Worm (Caenorhabditis elegans): ENCODE data around the gene htp-2.

The htp-2 gene

ce11 chrIV:6443018-6443417, 23.7 kb downstream of the htp-2 start:
- TF ChIP-seq flt-1 (GFP tag; IDR thresholded peaks at IDR 0.05), result no peak
- no peak for TF ChIP-seq ztf-23 (GFP tag; IDR thresholded peaks at IDR 0.05)
- no peak for TF ChIP-seq med-1 (GFP tag; optimal IDR thresholded peaks at IDR 0.05; ENCODE audit: insufficient read depth)
- TF ChIP-seq ztf-29 (GFP tag; IDR thresholded peaks at IDR 0.05), result no peak
- TF ChIP-seq tab-1 (GFP tag; IDR thresholded peaks at IDR 0.05), result no peak
- TF ChIP-seq ref-1 (GFP tag; conservative IDR thresholded peaks at IDR 0.05), result no peak
- TF ChIP-seq cog-1 (tag; optimal IDR thresholded peaks at IDR 0.05), result no peak
- TF ChIP-seq T22C8.4 (GFP tag; IDR thresholded peaks at IDR 0.05), result no peak
- no peak for TF ChIP-seq klf-2 (GFP tag; conservative IDR thresholded peaks at IDR 0.05)

ce11 chrIV:6457472-6457871, 38.1 kb downstream of the htp-2 start, which contains the start of gene lgc-10:
Gene lgc-10 (minus strand): TSS chrIV:6457572.
- no peak for TF ChIP-seq ref-1 (GFP tag; conservative IDR thresholded peaks at IDR 0.05)
- no peak for TF ChIP-seq flt-1 (GFP tag; IDR thresholded peaks at IDR 0.05)
- TF ChIP-seq ztf-29 (GFP tag; IDR thresholded peaks at IDR 0.05), result no peak
- no peak for TF ChIP-seq T22C8.4 (GFP tag; IDR thresholded peaks at IDR 0.05)
- TF ChIP-seq cog-1 (tag; optimal IDR thresholded peaks at IDR 0.05), result no peak
- no peak for TF ChIP-seq klf-2 (GFP tag; conservative IDR thresholded peaks at IDR 0.05)
- TF ChIP-seq ztf-23 (GFP tag; IDR thresholded peaks at IDR 0.05), result no peak
- no peak for TF ChIP-seq med-1 (GFP tag; optimal IDR thresholded peaks at IDR 0.05; ENCODE audit: insufficient read depth)
- no peak for TF ChIP-seq tab-1 (GFP tag; IDR thresholded peaks at IDR 0.05)

ce11 chrIV:6460596-6460995, 41.3 kb downstream of the htp-2 start:
- no peak for TF ChIP-seq klf-2 (GFP tag; conservative IDR thresholded peaks at IDR 0.05)
- TF ChIP-seq med-1 (GFP tag; optimal IDR thresholded peaks at IDR 0.05; ENCODE audit: insufficient read depth), result no peak
- no peak for TF ChIP-seq ztf-29 (GFP tag; IDR thresholded peaks at IDR 0.05)
- TF ChIP-seq ref-1 (GFP tag; conservative IDR thresholded peaks at IDR 0.05), result no peak
- no peak for TF ChIP-seq flt-1 (GFP tag; IDR thresholded peaks at IDR 0.05)
- TF ChIP-seq cog-1 (tag; optimal IDR thresholded peaks at IDR 0.05), result no peak
- TF ChIP-seq T22C8.4 (GFP tag; IDR thresholded peaks at IDR 0.05), result no peak
- TF ChIP-seq tab-1 (GFP tag; IDR thresholded peaks at IDR 0.05), result no peak
- TF ChIP-seq ztf-23 (GFP tag; IDR thresholded peaks at IDR 0.05), result no peak

ce11 chrIV:6464005-6464404, 44.7 kb downstream of the htp-2 start, which contains the start of gene acr-25:
Gene acr-25 (plus strand): TSS chrIV:6464305.
- no peak for TF ChIP-seq cog-1 (tag; optimal IDR thresholded peaks at IDR 0.05)
- TF ChIP-seq tab-1 (GFP tag; IDR thresholded peaks at IDR 0.05), result no peak
- no peak for TF ChIP-seq ztf-23 (GFP tag; IDR thresholded peaks at IDR 0.05)
- TF ChIP-seq med-1 (GFP tag; optimal IDR thresholded peaks at IDR 0.05; ENCODE audit: insufficient read depth), result no peak
- no peak for TF ChIP-seq ztf-29 (GFP tag; IDR thresholded peaks at IDR 0.05)
- TF ChIP-seq T22C8.4 (GFP tag; IDR thresholded peaks at IDR 0.05), result no peak
- TF ChIP-seq klf-2 (GFP tag; conservative IDR thresholded peaks at IDR 0.05), result no peak
- no peak for TF ChIP-seq ref-1 (GFP tag; conservative IDR thresholded peaks at IDR 0.05)
- no peak for TF ChIP-seq flt-1 (GFP tag; IDR thresholded peaks at IDR 0.05)
